Worm (Caenorhabditis elegans) whole organism, early embryonic: ENCODE measurements around the gene tbx-37.

Experiments
- B0310.2 ChIP-seq: sonication (generic microtip); optimal IDR thresholded peaks from 2 replicates; lab custom pipeline; 2016; ENCODE audit warnings: mild to moderate bottlenecking, missing genetic modification characterization, missing compliant biosample characterization
- F13C5.2 ChIP-seq: sonication (generic microtip); optimal IDR thresholded peaks from 2 replicates; lab custom pipeline; 2017; ENCODE audit warnings: mild to moderate bottlenecking, missing genetic modification characterization, inconsistent platforms, missing compliant biosample characterization
- aly-1 ChIP-seq: sonication (generic microtip); optimal IDR thresholded peaks from 2 replicates; lab custom pipeline; 2016; ENCODE audit warnings: missing genetic modification characterization, missing compliant biosample characterization
- ama-1 ChIP-seq: fragments of 150-350 bp; optimal IDR thresholded peaks from 2 replicates; lab custom pipeline; 2014
- ceh-13 ChIP-seq: fragments of 200-800 bp; sonication (Bioruptor generic); optimal IDR thresholded peaks from 2 replicates; lab custom pipeline; 2018; ENCODE audit warnings: mild to moderate bottlenecking, missing genetic modification characterization, missing compliant biosample characterization
- ceh-36 ChIP-seq: sonication (generic microtip); optimal IDR thresholded peaks from 2 replicates; lab custom pipeline; 2016; ENCODE audit warnings: missing genetic modification characterization, inconsistent platforms, missing compliant biosample characterization
- ets-7 ChIP-seq: sonication (generic microtip); optimal IDR thresholded peaks from 2 replicates; lab custom pipeline; 2016; ENCODE audit warnings: missing genotype, missing genetic modification characterization, missing compliant biosample characterization
- flt-1 ChIP-seq: fragments of 200-800 bp; sonication (Bioruptor generic); IDR thresholded peaks from 2 replicates; pipeline ENCODE4 v1.3.6; 2022; ENCODE audit warnings: missing genetic modification characterization, missing compliant biosample characterization
- hmbx-1 ChIP-seq: sonication (generic microtip); optimal IDR thresholded peaks from 2 replicates; lab custom pipeline; 2016; ENCODE audit warnings: mild to moderate bottlenecking, missing genetic modification characterization, missing compliant biosample characterization
- hmg-4 ChIP-seq: fragments of 200-800 bp; sonication (Bioruptor generic); optimal IDR thresholded peaks from 2 replicates; lab custom pipeline; 2018; ENCODE audit warnings: mild to moderate bottlenecking, missing genetic modification characterization, missing compliant biosample characterization
- hnd-1 ChIP-seq: sonication (generic microtip); optimal IDR thresholded peaks from 2 replicates; lab custom pipeline; 2016; ENCODE audit warnings: missing genetic modification characterization, missing compliant biosample characterization
- pes-1 ChIP-seq: fragments of 200-800 bp; sonication (Bioruptor generic); IDR thresholded peaks from 2 replicates; pipeline ENCODE4 v1.3.6; 2022; ENCODE audit warnings: missing genetic modification reagents, missing genetic modification characterization, missing compliant biosample characterization
- scrt-1 ChIP-seq: fragments of 200-800 bp; sonication (Bioruptor generic); IDR thresholded peaks from 2 replicates; pipeline ENCODE4 v1.3.6; 2022; ENCODE audit warnings: missing genetic modification characterization, missing compliant biosample characterization
- sea-1 ChIP-seq: fragments of 200-800 bp; sonication (Bioruptor generic); conservative IDR thresholded peaks from 2 replicates; pipeline ENCODE4 v1.3.6; 2022; ENCODE audit warnings: missing genetic modification characterization, missing compliant biosample characterization
- tbx-11 ChIP-seq: fragments of 200-800 bp; sonication (Bioruptor generic); IDR thresholded peaks from 2 replicates; pipeline ENCODE4 v1.3.6; 2022; ENCODE audit warnings: missing genetic modification characterization, missing compliant biosample characterization
- tbx-37 ChIP-seq: fragments of 200-800 bp; sonication (Bioruptor generic); conservative IDR thresholded peaks from 2 replicates; pipeline ENCODE4 v1.3.6; 2022; ENCODE audit warnings: missing genetic modification reagents, missing genetic modification characterization, missing compliant biosample characterization
- tra-4 ChIP-seq: sonication (generic microtip); optimal IDR thresholded peaks from 2 replicates; lab custom pipeline; 2017; ENCODE audit warnings: missing genetic modification characterization, missing compliant biosample characterization

Gene tbx-37

ce11 chrIII:11251718-11252441 is 25.0 kb upstream of the tbx-37 start, which contains the start of gene Y47D3A.32:
Gene Y47D3A.32, plus strand, starts transcription at chrIII:11252391.
- TF ChIP-seq scrt-1 (GFP tag; lab: Robert Waterston, UW) = no peak
- TF ChIP-seq aly-1 (tag; lab: Kevin White, UChicago) = no peak
- TF ChIP-seq ceh-13 (GFP tag; lab: Kevin White, UChicago) = no peak
- no peak for TF ChIP-seq tbx-11 (GFP tag; lab: Robert Waterston, UW)
- no peak for TF ChIP-seq hmg-4
- TF ChIP-seq F13C5.2 (tag; lab: Kevin White, UChicago) = no peak
- TF ChIP-seq pes-1 = no peak
- TF ChIP-seq ets-7 (tag; lab: Kevin White, UChicago) = no peak
- TF ChIP-seq ceh-36 (tag; lab: Kevin White, UChicago) = no peak
- TF ChIP-seq sea-1 (GFP tag; lab: Robert Waterston, UW) = no peak
- no peak for TF ChIP-seq flt-1

- TF ChIP-seq tbx-11 (GFP tag; lab: Robert Waterston, UW) = no peak
Observed at ce11 chrIII:11248897-11249296, 22.0 kb upstream of the tbx-37 start.

- TF ChIP-seq sea-1 (GFP tag; lab: Robert Waterston, UW) (no peak), tbx-37 (GFP tag; lab: Robert Waterston, UW) (no peak), pes-1 (no peak), tra-4 (tag; lab: Kevin White, UChicago) (no peak), hnd-1 (no peak), hmbx-1 (tag; lab: Kevin White, UChicago) (no peak), scrt-1 (GFP tag; lab: Robert Waterston, UW) (no peak), B0310.2 (tag; lab: Kevin White, UChicago) (no peak), aly-1 (tag; lab: Kevin White, UChicago) (no peak), ceh-13 (GFP tag; lab: Kevin White, UChicago) (no peak), tbx-11 (GFP tag; lab: Robert Waterston, UW) (no peak), hmg-4 (no peak), flt-1 (no peak), ceh-36 (tag; lab: Kevin White, UChicago) (no peak), ama-1 (lab: Kevin White, UChicago) (no peak), ets-7 (tag; lab: Kevin White, UChicago) (no peak), F13C5.2 (tag; lab: Kevin White, UChicago) (no peak)
Observed at ce11 chrIII:11246588-11246987, 19.7 kb upstream of the tbx-37 start.

- TF ChIP-seq sea-1 (GFP tag; lab: Robert Waterston, UW) (no peak), tra-4 (tag; lab: Kevin White, UChicago) (no peak), hmg-4 (no peak), scrt-1 (GFP tag; lab: Robert Waterston, UW) (no peak), F13C5.2 (tag; lab: Kevin White, UChicago) (no peak), tbx-37 (GFP tag; lab: Robert Waterston, UW) (no peak), hnd-1 (no peak), flt-1 (no peak)
Observed at ce11 chrIII:11244820-11245219, 17.9 kb upstream of the tbx-37 start, which contains the start of gene rsks-1. Gene rsks-1, plus strand, starts transcription at chrIII:11245120.

- TF ChIP-seq F13C5.2 (tag; lab: Kevin White, UChicago) = no peak
- TF ChIP-seq hnd-1 = no peak
- no peak for TF ChIP-seq ceh-13 (GFP tag; lab: Kevin White, UChicago)
- TF ChIP-seq hmbx-1 (tag; lab: Kevin White, UChicago) = no peak
- TF ChIP-seq aly-1 (tag; lab: Kevin White, UChicago) = no peak
- TF ChIP-seq ama-1 (lab: Kevin White, UChicago) = no peak
- no peak for TF ChIP-seq hmg-4
- no peak for TF ChIP-seq tra-4 (tag; lab: Kevin White, UChicago)
- TF ChIP-seq scrt-1 (GFP tag; lab: Robert Waterston, UW) = no peak
- no peak for TF ChIP-seq tbx-11 (GFP tag; lab: Robert Waterston, UW)
- no peak for TF ChIP-seq tbx-37 (GFP tag; lab: Robert Waterston, UW)
- TF ChIP-seq ets-7 (tag; lab: Kevin White, UChicago) = no peak
- TF ChIP-seq ceh-36 (tag; lab: Kevin White, UChicago) = no peak
- TF ChIP-seq sea-1 (GFP tag; lab: Robert Waterston, UW) = no peak
- TF ChIP-seq flt-1 = no peak
- no peak for TF ChIP-seq B0310.2 (tag; lab: Kevin White, UChicago)
- TF ChIP-seq pes-1 = no peak
Observed at ce11 chrIII:11244338-11244737, 17.4 kb upstream of the tbx-37 start.

ce11 chrIII:11243421-11243820 is 16.5 kb upstream of the tbx-37 start:
- TF ChIP-seq tbx-37 (GFP tag; lab: Robert Waterston, UW) (no peak), tra-4 (tag; lab: Kevin White, UChicago) (no peak), ets-7 (tag; lab: Kevin White, UChicago) (no peak), hmbx-1 (tag; lab: Kevin White, UChicago) (no peak), hmg-4 (no peak), aly-1 (tag; lab: Kevin White, UChicago) (no peak), B0310.2 (tag; lab: Kevin White, UChicago) (no peak), pes-1 (no peak), ama-1 (lab: Kevin White, UChicago) (no peak), F13C5.2 (tag; lab: Kevin White, UChicago) (no peak), sea-1 (GFP tag; lab: Robert Waterston, UW) (no peak), ceh-13 (GFP tag; lab: Kevin White, UChicago) (no peak)

- TF ChIP-seq ets-7 (tag; lab: Kevin White, UChicago) (no peak), pes-1 (no peak), tbx-11 (GFP tag; lab: Robert Waterston, UW) (no peak), tra-4 (tag; lab: Kevin White, UChicago) (no peak), scrt-1 (GFP tag; lab: Robert Waterston, UW) (no peak), ama-1 (lab: Kevin White, UChicago) (no peak)
Observed at ce11 chrIII:11241583-11242187, 14.8 kb upstream of the tbx-37 start.
